Worm (Caenorhabditis elegans): ENCODE data around the gene Y32H12A.6.

The Y32H12A.6 gene

ce11 chrIII:5349250-5349649 lies 32.7 kb downstream of the Y32H12A.6 start, which contains the start of gene thoc-5 (continued):
- no peak for TF ChIP-seq pha-2 (tag; optimal IDR thresholded peaks at IDR 0.05)
- TF ChIP-seq che-1 (tag; optimal IDR thresholded peaks at IDR 0.05) = no peak
- peak; percentile 69 for TF ChIP-seq zip-5 (tag; optimal IDR thresholded peaks at IDR 0.05)
- TF ChIP-seq nhr-11 (tag; optimal IDR thresholded peaks at IDR 0.05) = no peak
- TF ChIP-seq tbx-2 (tag; optimal IDR thresholded peaks at IDR 0.05) = peak; percentile 92
- TF ChIP-seq ztf-16 (tag; optimal IDR thresholded peaks at IDR 0.05) = no peak
- no peak for TF ChIP-seq sox-4 (tag; optimal IDR thresholded peaks at IDR 0.05)
- no peak for TF ChIP-seq ceh-22 (tag; optimal IDR thresholded peaks at IDR 0.05)
- no peak for TF ChIP-seq hlh-13 (GFP tag; optimal IDR thresholded peaks at IDR 0.05)
- peak; percentile 100 for TF ChIP-seq ets-4 (tag; optimal IDR thresholded peaks at IDR 0.05)
- TF ChIP-seq pag-3 (tag; optimal IDR thresholded peaks at IDR 0.05; ENCODE audit: borderline replicate concordance) = no peak
- TF ChIP-seq hlh-6 (tag; optimal IDR thresholded peaks at IDR 0.05) = peak; percentile 34
- peak; percentile 11 for TF ChIP-seq unc-86 (tag; optimal IDR thresholded peaks at IDR 0.05)
- TF ChIP-seq lim-6 (tag; optimal IDR thresholded peaks at IDR 0.05) = peak; percentile 64
- no peak for TF ChIP-seq ceh-9 (tag; optimal IDR thresholded peaks at IDR 0.05)
- peak; percentile 10 for TF ChIP-seq ahr-1 (tag; optimal IDR thresholded peaks at IDR 0.05)
- TF ChIP-seq pha-4 (tag; optimal IDR thresholded peaks at IDR 0.05) = no peak
- peak; percentile 37; the same call in 1 of the 2 replicates for TF ChIP-seq unc-3 (GFP tag; conservative IDR thresholded peaks at IDR 0.05)
- no peak for TF ChIP-seq unc-3 (tag; optimal IDR thresholded peaks at IDR 0.05)
- TF ChIP-seq ceh-48 (tag; optimal IDR thresholded peaks at IDR 0.05) = no peak
- peak; percentile 92 for TF ChIP-seq tbx-7 (tag; optimal IDR thresholded peaks at IDR 0.05)
- TF ChIP-seq ceh-30 (tag; optimal IDR thresholded peaks at IDR 0.05) = no peak
- TF ChIP-seq ceh-31 (tag; optimal IDR thresholded peaks at IDR 0.05) = peak; percentile 96
- TF ChIP-seq hlh-8 (tag; optimal IDR thresholded peaks at IDR 0.05) = peak; percentile 83
- TF ChIP-seq rnt-1 (tag; optimal IDR thresholded peaks at IDR 0.05) = peak; percentile 74
- TF ChIP-seq sox-2 (GFP tag; IDR thresholded peaks at IDR 0.05) = no peak
- TF ChIP-seq dmd-4 (tag; optimal IDR thresholded peaks at IDR 0.05; ENCODE audit: borderline replicate concordance) = peak; percentile 14
- TF ChIP-seq ceh-2 (tag; optimal IDR thresholded peaks at IDR 0.05) = peak; percentile 97
- no peak for TF ChIP-seq hlh-30 (tag; optimal IDR thresholded peaks at IDR 0.05; ENCODE audit: insufficient read depth)
- TF ChIP-seq pros-1 (tag; optimal IDR thresholded peaks at IDR 0.05) = peak; percentile 26
- TF ChIP-seq T23F11.4 (GFP tag; optimal IDR thresholded peaks at IDR 0.05) = no peak

DNA sequence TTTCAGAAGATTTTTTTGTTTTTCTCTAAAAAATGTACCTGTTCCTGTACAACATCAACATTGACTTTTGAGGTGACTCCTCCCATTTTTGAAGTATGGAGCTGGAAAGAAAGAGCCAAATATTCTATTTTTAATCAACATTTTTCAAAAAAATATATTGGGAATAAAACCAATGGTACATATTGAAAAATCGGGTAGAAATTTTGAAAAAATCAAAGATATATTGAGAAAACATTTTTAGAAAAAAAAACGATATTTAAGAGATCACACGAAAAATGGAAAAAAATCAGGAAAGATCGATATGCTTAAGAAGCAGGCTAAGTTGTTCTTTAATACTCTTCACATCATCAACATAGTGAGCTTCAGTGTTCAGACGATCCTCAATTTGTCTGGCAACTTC lies 36.0 kb downstream of the Y32H12A.6 start, which contains the start of gene glrx-21:
TSS of gene glrx-21 (minus strand) at position 101 of the 400 bp plus-strand sequence.
- no peak for TF ChIP-seq unc-3 (GFP tag; conservative IDR thresholded peaks at IDR 0.05)
- TF ChIP-seq unc-3 (tag; optimal IDR thresholded peaks at IDR 0.05) = no peak
- no peak for TF ChIP-seq lim-6 (tag; optimal IDR thresholded peaks at IDR 0.05)
- no peak for TF ChIP-seq T23F11.4 (GFP tag; optimal IDR thresholded peaks at IDR 0.05)
- no peak for TF ChIP-seq dve-1 (tag; optimal IDR thresholded peaks at IDR 0.05)
- TF ChIP-seq hlh-6 (tag; optimal IDR thresholded peaks at IDR 0.05) = no peak

DNA sequence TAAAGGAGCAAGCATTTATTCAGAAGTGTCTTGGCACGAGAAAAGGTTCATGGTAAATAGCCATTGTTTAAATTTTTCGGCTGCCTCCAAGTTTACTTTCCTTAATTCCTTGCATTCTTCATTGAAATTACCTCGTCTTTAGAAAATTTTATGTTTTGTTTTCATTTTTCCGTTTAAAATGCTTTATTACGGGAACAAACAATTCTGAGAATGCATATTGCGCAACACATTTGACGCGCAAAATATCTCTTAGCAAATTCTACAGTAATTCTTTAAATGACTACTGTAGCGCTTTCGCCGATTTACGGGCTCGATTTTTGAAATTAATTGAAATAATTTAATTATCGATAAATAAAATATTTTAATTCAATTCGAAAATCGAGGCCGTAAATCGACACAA lies 37.4 kb downstream of the Y32H12A.6 start:
- TF ChIP-seq pros-1 (tag; optimal IDR thresholded peaks at IDR 0.05) = no peak
- TF ChIP-seq eyg-1 (tag; optimal IDR thresholded peaks at IDR 0.05) = no peak
- TF ChIP-seq nhr-232 (tag; optimal IDR thresholded peaks at IDR 0.05) = no peak
- no peak for TF ChIP-seq hlh-6 (tag; optimal IDR thresholded peaks at IDR 0.05)
- TF ChIP-seq ceh-9 (tag; optimal IDR thresholded peaks at IDR 0.05) = no peak
- TF ChIP-seq ttx-3 (tag; optimal IDR thresholded peaks at IDR 0.05) = no peak

DNA sequence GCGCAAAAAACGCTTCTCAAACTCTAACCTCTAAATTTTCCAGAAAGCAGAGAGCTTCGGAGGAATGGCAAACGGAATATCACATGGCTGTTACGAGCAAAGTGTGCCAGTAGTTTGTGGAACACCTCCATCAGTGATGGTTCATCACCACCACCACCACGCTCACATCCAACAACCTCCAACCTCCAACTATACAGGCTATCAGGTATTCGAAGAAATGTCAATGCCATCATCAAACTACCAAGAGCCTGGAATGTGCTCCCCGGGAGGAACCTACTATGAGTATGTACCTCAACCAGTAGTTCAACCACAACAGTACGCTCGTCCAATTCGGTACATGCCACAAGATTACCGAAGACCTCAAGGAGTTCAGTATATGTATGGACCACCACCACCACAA lies 38.4 kb downstream of the Y32H12A.6 start:
- no peak for TF ChIP-seq ttx-3 (tag; optimal IDR thresholded peaks at IDR 0.05)
- no peak for TF ChIP-seq nhr-11 (tag; optimal IDR thresholded peaks at IDR 0.05)
- no peak for TF ChIP-seq ceh-6 (GFP tag; optimal IDR thresholded peaks at IDR 0.05)
- no peak for TF ChIP-seq pros-1 (tag; optimal IDR thresholded peaks at IDR 0.05)
- no peak for TF ChIP-seq pqm-1 (tag; optimal IDR thresholded peaks at IDR 0.05)
- TF ChIP-seq dmd-4 (tag; optimal IDR thresholded peaks at IDR 0.05; ENCODE audit: borderline replicate concordance) = no peak
- no peak for TF ChIP-seq elt-4 (tag; optimal IDR thresholded peaks at IDR 0.05)
- no peak for TF ChIP-seq ztf-16 (tag; optimal IDR thresholded peaks at IDR 0.05)
- no peak for TF ChIP-seq gmeb-2 (tag; optimal IDR thresholded peaks at IDR 0.05)
- no peak for TF ChIP-seq ama-1 (optimal IDR thresholded peaks at IDR 0.05)
- no peak for TF ChIP-seq pax-1 (tag; optimal IDR thresholded peaks at IDR 0.05)
- no peak for TF ChIP-seq che-1 (tag; optimal IDR thresholded peaks at IDR 0.05)
- no peak for TF ChIP-seq hlh-6 (tag; optimal IDR thresholded peaks at IDR 0.05)
- no peak for TF ChIP-seq eyg-1 (tag; optimal IDR thresholded peaks at IDR 0.05)

All from whole organism, late embryonic.